Fruit fly (Drosophila melanogaster): ENCODE data around the gene Marf.
A peak's percentile ranks its signal among the peaks of the same experiment; 100 is the strongest.

DNA sequence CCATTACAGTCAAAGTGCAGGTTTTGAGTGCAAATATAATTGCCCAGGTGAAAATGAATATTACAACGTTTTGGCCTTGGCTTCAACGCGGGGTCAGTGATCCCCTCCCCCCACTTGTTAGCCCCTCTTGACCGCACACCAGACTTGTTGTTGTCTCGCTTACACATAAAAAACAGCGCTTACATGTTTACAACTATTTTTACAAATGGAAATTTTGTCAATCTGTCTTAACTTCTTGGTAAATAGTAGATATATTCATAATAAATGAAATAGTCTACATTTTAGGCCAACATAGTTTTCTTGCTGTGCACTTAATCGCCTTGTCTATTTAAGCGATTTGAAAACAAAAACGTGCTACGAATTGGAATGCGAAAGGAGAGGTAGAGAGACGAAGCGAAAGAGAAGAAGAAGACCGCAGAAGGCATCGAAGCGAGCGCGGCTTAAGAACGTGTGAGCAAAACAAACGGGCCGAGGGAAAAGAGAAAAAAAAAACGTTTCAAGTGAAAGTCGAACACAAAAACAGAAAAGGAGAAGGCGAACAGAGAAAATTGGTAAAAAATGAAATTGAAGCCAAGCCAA is 25.7 kb upstream of the Marf start:
- TF ChIP-seq cic (GFP tag; optimal IDR thresholded peaks at IDR 0.05) (no peak), ovo (GFP tag; optimal IDR thresholded peaks at IDR 0.05) (no peak), CG14711 (tag; optimal IDR thresholded peaks at IDR 0.05) (peak; percentile 63), CG12768 (GFP tag; optimal IDR thresholded peaks at IDR 0.05) (no peak), Mnt (GFP tag; optimal IDR thresholded peaks at IDR 0.05) (no peak), cnc (optimal IDR thresholded peaks at IDR 0.05) (no peak), Crg-1 (GFP tag; optimal IDR thresholded peaks at IDR 0.05) (no peak), kay (GFP tag; ENCODE audit: borderline replicate concordance) (no peak), CG7045 (GFP tag; optimal IDR thresholded peaks at IDR 0.05) (no peak), CG33017 (tag; optimal IDR thresholded peaks at IDR 0.05) (peak; percentile 47), pad (GFP tag; optimal IDR thresholded peaks at IDR 0.05) (no peak)
